Worm (Caenorhabditis elegans): ENCODE results near the gene attf-2.
A peak's percentile ranks its signal among the peaks of the same experiment; 100 is the strongest.

Gene attf-2

ce11 chrV:7214802-7215201, 18.9 kb upstream of the attf-2 start, which contains the start of gene soap-1:
TSS of gene soap-1 (minus strand) at chrV:7214902.
- TF ChIP-seq aly-2 (tag; optimal IDR thresholded peaks at IDR 0.05) = no peak
- no peak for TF ChIP-seq pha-4 (GFP tag; IDR thresholded peaks at IDR 0.05)
- no peak for TF ChIP-seq pha-4 (tag; optimal IDR thresholded peaks at IDR 0.05)
- TF ChIP-seq unc-62 (GFP tag; optimal IDR thresholded peaks at IDR 0.05 in 1 of 2) = no peak
- no peak for TF ChIP-seq unc-62 (tag; optimal IDR thresholded peaks at IDR 0.05)
- no peak for TF ChIP-seq R02D3.7 (tag; optimal IDR thresholded peaks at IDR 0.05)
- no peak for TF ChIP-seq hlh-11 (tag; optimal IDR thresholded peaks at IDR 0.05)
- TF ChIP-seq ctbp-1 (GFP tag; IDR thresholded peaks at IDR 0.05) = no peak

ce11 chrV:7209001-7209400, 13.1 kb upstream of the attf-2 start:
- TF ChIP-seq mes-2 (tag; optimal IDR thresholded peaks at IDR 0.05; ENCODE audit: poor library complexity, severe bottlenecking) (no peak), ztf-7 (tag; optimal IDR thresholded peaks at IDR 0.05) (no peak), unc-62 (GFP tag; optimal IDR thresholded peaks at IDR 0.05 in 1 of 2) (peak in 1 of 2 experiments; percentile 63), unc-62 (tag; optimal IDR thresholded peaks at IDR 0.05) (no peak), nhr-102 (tag; optimal IDR thresholded peaks at IDR 0.05) (no peak), dmd-6 (GFP tag; IDR thresholded peaks at IDR 0.05) (no peak), php-3 (GFP tag; IDR thresholded peaks at IDR 0.05) (no peak), dpl-1 (GFP tag; optimal IDR thresholded peaks at IDR 0.05) (no peak)

ce11 chrV:7201353-7201752, 5.4 kb upstream of the attf-2 start:
- TF ChIP-seq pqm-1 (tag; optimal IDR thresholded peaks at IDR 0.05) (no peak), unc-62 (GFP tag; optimal IDR thresholded peaks at IDR 0.05 in 1 of 2) (peak in 1 of 2 experiments; percentile 94), unc-62 (tag; optimal IDR thresholded peaks at IDR 0.05) (no peak)

- TF ChIP-seq F44E2.7 (GFP tag; IDR thresholded peaks at IDR 0.05) = no peak
- no peak for TF ChIP-seq daf-16 (GFP tag; optimal IDR thresholded peaks at IDR 0.05)
- peak; percentile 9 for TF ChIP-seq daf-16 (tag; optimal IDR thresholded peaks at IDR 0.05)
- no peak for TF ChIP-seq R02D3.7 (tag; optimal IDR thresholded peaks at IDR 0.05)
Measured at ce11 chrV:7199932-7200331, 4.0 kb upstream of the attf-2 start, which contains the start of gene F09G2.1. TSS of gene F09G2.1 (plus strand) at chrV:7200232.

- peak; percentile 36 for TF ChIP-seq F49E8.2 (tag; optimal IDR thresholded peaks at IDR 0.05; ENCODE audit: borderline replicate concordance)
- peak; percentile 53; the same call in 1 of the 2 replicates for TF ChIP-seq snpc-1.2 (GFP tag; IDR thresholded peaks at IDR 0.05)
- TF ChIP-seq nhr-28 (tag; optimal IDR thresholded peaks at IDR 0.05) = no peak
Measured at ce11 chrV:7199077-7199476, 3.1 kb upstream of the attf-2 start.

- TF ChIP-seq lim-7 (GFP tag; IDR thresholded peaks at IDR 0.05) (no peak), php-3 (GFP tag; IDR thresholded peaks at IDR 0.05) (peak; percentile 58), ama-1 (optimal IDR thresholded peaks at IDR 0.05) (peak; percentile 83), aha-1 (tag) (peak; percentile 66), hmg-1.1 (GFP tag; IDR thresholded peaks at IDR 0.05) (0 out of 2 replicates have a peak, but pooled peaks have one; percentile 15), daf-16 (GFP tag; optimal IDR thresholded peaks at IDR 0.05) (peak in 1 of 2 experiments; percentile 38), daf-16 (tag; optimal IDR thresholded peaks at IDR 0.05) (peak; percentile 46), hlh-30 (tag; optimal IDR thresholded peaks at IDR 0.05; ENCODE audit: insufficient read depth) (peak; percentile 27), mes-2 (tag; optimal IDR thresholded peaks at IDR 0.05; ENCODE audit: poor library complexity, severe bottlenecking) (peak; percentile 34), mep-1 (tag; optimal IDR thresholded peaks at IDR 0.05) (peak; percentile 61), dmd-9 (GFP tag; IDR thresholded peaks at IDR 0.05) (no peak), nhr-76 (tag; optimal IDR thresholded peaks at IDR 0.05) (no peak), ceh-20 (GFP tag; IDR thresholded peaks at IDR 0.05) (no peak), lin-1 (GFP tag; IDR thresholded peaks at IDR 0.05) (0 out of 2 replicates have a peak, but pooled peaks have one; percentile 28), lin-38 (GFP tag; IDR thresholded peaks at IDR 0.05) (peak; percentile 51; the same call in 1 of the 2 replicates), fos-1 (tag; optimal IDR thresholded peaks at IDR 0.05) (no peak), hif-1 (tag; optimal IDR thresholded peaks at IDR 0.05) (no peak), gei-8 (GFP tag; optimal IDR thresholded peaks at IDR 0.05) (peak; percentile 23), dve-1 (tag; optimal IDR thresholded peaks at IDR 0.05; ENCODE audit: insufficient read depth) (peak; percentile 84), dmd-6 (GFP tag; IDR thresholded peaks at IDR 0.05) (peak; percentile 73), Y48G9A.11 (GFP tag; IDR thresholded peaks at IDR 0.05) (peak; percentile 48), lsy-2 (tag; optimal IDR thresholded peaks at IDR 0.05) (peak in 1 of 2 experiments; percentile 21), mdt-29 (GFP tag; IDR thresholded peaks at IDR 0.05) (no peak), hlh-11 (tag; optimal IDR thresholded peaks at IDR 0.05) (peak; percentile 71), nhr-102 (tag; optimal IDR thresholded peaks at IDR 0.05) (peak; percentile 63), nhr-48 (tag; optimal IDR thresholded peaks at IDR 0.05) (peak; percentile 14), nhr-41 (GFP tag; IDR thresholded peaks at IDR 0.05) (0 out of 2 replicates have a peak, but pooled peaks have one; percentile 45)
Measured at ce11 chrV:7198403-7198802, 2.5 kb upstream of the attf-2 start.

Data from whole organism, L4 larva.